Fruit fly (Drosophila melanogaster) whole organism, adult: ENCODE data around the gene CG2224.

ENCODE experiments used
- CG11617 ChIP-seq: fragments of 200-800 bp; sonication (Bioruptor generic); optimal IDR thresholded peaks from 2 replicates; lab custom pipeline; 2017; ENCODE audit warnings: mild to moderate bottlenecking, missing biosample characterization, missing genetic modification reagents, missing genetic modification characterization
- CG12768 ChIP-seq: fragments of 200-800 bp; sonication (Bioruptor generic); optimal IDR thresholded peaks from 2 replicates; lab custom pipeline; 2017; ENCODE audit warnings: missing biosample characterization, missing genetic modification characterization, mild to moderate bottlenecking, moderate library complexity, missing genetic modification reagents
- CG14711 ChIP-seq: fragments of 200-800 bp; sonication (Bioruptor generic); optimal IDR thresholded peaks from 2 replicates; lab custom pipeline; 2018; ENCODE audit warnings: missing biosample characterization, mild to moderate bottlenecking, missing genetic modification characterization, moderate library complexity
- CG1620 ChIP-seq: fragments of 200-800 bp; sonication (Bioruptor generic); optimal IDR thresholded peaks from 2 replicates; lab custom pipeline; 2016; ENCODE audit warnings: missing biosample characterization, missing genetic modification characterization
- CG33017 ChIP-seq: fragments of 200-800 bp; sonication (Bioruptor generic); optimal IDR thresholded peaks from 2 replicates; lab custom pipeline; 2018; ENCODE audit warnings: missing biosample characterization, mild to moderate bottlenecking, missing genetic modification characterization, moderate library complexity
- CG5204 ChIP-seq: fragments of 200-800 bp; sonication (Bioruptor generic); optimal IDR thresholded peaks from 2 replicates; lab custom pipeline; 2016; ENCODE audit warnings: missing biosample characterization, missing genetic modification characterization
- CG7045 ChIP-seq: fragments of 200-800 bp; sonication (Bioruptor generic); optimal IDR thresholded peaks from 2 replicates; lab custom pipeline; 2017; ENCODE audit warnings: missing biosample characterization, mild to moderate bottlenecking, missing genetic modification characterization
- CG7101 ChIP-seq: fragments of 200-800 bp; sonication (Bioruptor generic); optimal IDR thresholded peaks from 2 replicates; lab custom pipeline; 2018; ENCODE audit warnings: missing biosample characterization, mild to moderate bottlenecking, missing genetic modification characterization, moderate library complexity
- Clk ChIP-seq: fragments of 200-800 bp; sonication (Bioruptor generic); optimal IDR thresholded peaks from 2 replicates; lab custom pipeline; 2017; ENCODE audit warnings: missing biosample characterization, missing genetic modification characterization
- Crg-1 ChIP-seq: fragments of 200-800 bp; sonication (Bioruptor generic); optimal IDR thresholded peaks from 2 replicates; lab custom pipeline; 2016; ENCODE audit warnings: missing biosample characterization, missing genetic modification characterization
- Hr96 ChIP-seq: fragments of 200-800 bp; sonication (Bioruptor generic); optimal IDR thresholded peaks from 2 replicates; lab custom pipeline; 2016; ENCODE audit warnings: missing biosample characterization, missing genetic modification characterization
- Mnt ChIP-seq: fragments of 200-800 bp; sonication (Bioruptor generic); optimal IDR thresholded peaks from 2 replicates; lab custom pipeline; 2016; ENCODE audit warnings: missing biosample characterization, mild to moderate bottlenecking, missing genetic modification characterization
- bab1 ChIP-seq: fragments of 200-800 bp; sonication (Bioruptor generic); optimal IDR thresholded peaks from 3 replicates; lab custom pipeline; 2019; ENCODE audit warnings: missing biosample characterization, mild to moderate bottlenecking, missing genetic modification characterization, moderate library complexity
- cic ChIP-seq: fragments of 200-800 bp; sonication (Bioruptor generic); optimal IDR thresholded peaks from 2 replicates; lab custom pipeline; 2017; ENCODE audit warnings: missing biosample characterization, mild to moderate bottlenecking, missing genetic modification characterization, moderate library complexity
- cnc ChIP-seq, 2 experiments: fragments of >200 bp; optimal IDR thresholded peaks; 2 replicates each; lab custom pipeline; 2017
- kay ChIP-seq: fragments of 200-800 bp; sonication (Bioruptor generic); peaks from one replicate; lab custom pipeline; 2016; ENCODE audit warnings: missing biosample characterization, missing genetic modification characterization, borderline replicate concordance
- ovo ChIP-seq: fragments of 200-800 bp; sonication (Bioruptor generic); optimal IDR thresholded peaks from 2 replicates; lab custom pipeline; 2016; ENCODE audit warnings: missing biosample characterization, missing genetic modification characterization
- pad ChIP-seq: fragments of 200-800 bp; sonication (Bioruptor generic); optimal IDR thresholded peaks from 3 replicates; lab custom pipeline; 2017; ENCODE audit warnings: missing biosample characterization, missing genetic modification characterization, mild to moderate bottlenecking, moderate library complexity, missing genetic modification reagents
- tj ChIP-seq: fragments of 200-800 bp; sonication (Bioruptor generic); optimal IDR thresholded peaks from 3 replicates; lab custom pipeline; 2017; ENCODE audit warnings: missing biosample characterization, mild to moderate bottlenecking, missing genetic modification characterization, moderate library complexity
- toe ChIP-seq: fragments of 200-800 bp; sonication (Bioruptor generic); optimal IDR thresholded peaks from 2 replicates; lab custom pipeline; 2016; ENCODE audit warnings: missing biosample characterization, missing genetic modification characterization

CG2224 gene

dm6 chr3R:30461608-30462243 lies 2.6 kb upstream of the CG2224 start:
- TF ChIP-seq cic (GFP tag; lab: Kevin White, UChicago) (no peak), CG7045 (GFP tag; lab: Kevin White, UChicago) (no peak), CG7101 (no peak), kay (GFP tag; lab: Kevin White, UChicago) (no peak), CG14711 (no peak), CG33017 (no peak), CG1620 (no peak), Clk (no peak), cnc (optimal IDR thresholded peaks at IDR 0.05; lab: Kevin White, UChicago) (no peak), CG11617 (GFP tag; lab: Kevin White, UChicago) (no peak), Crg-1 (GFP tag; lab: Kevin White, UChicago) (no peak), tj (GFP tag; lab: Kevin White, UChicago) (no peak), toe (GFP tag; lab: Kevin White, UChicago) (no peak), CG12768 (GFP tag; lab: Kevin White, UChicago) (no peak), Mnt (GFP tag; lab: Kevin White, UChicago) (no peak), pad (no peak), Hr96 (GFP tag; lab: Kevin White, UChicago) (no peak), CG5204 (GFP tag; lab: Kevin White, UChicago) (no peak)

- TF ChIP-seq Clk (no peak), ovo (no peak), CG1620 (no peak), toe (GFP tag; lab: Kevin White, UChicago) (no peak)
These were observed 1.1 kb upstream of the CG2224 start for dm6 chr3R:30460187-30460586.

- TF ChIP-seq CG7101 = no peak
- no peak for TF ChIP-seq Crg-1 (GFP tag; lab: Kevin White, UChicago)
- no peak for TF ChIP-seq tj (GFP tag; lab: Kevin White, UChicago)
- no peak for TF ChIP-seq toe (GFP tag; lab: Kevin White, UChicago)
- no peak for TF ChIP-seq CG5204 (GFP tag; lab: Kevin White, UChicago)
- no peak for TF ChIP-seq CG14711
- no peak for TF ChIP-seq pad
- no peak for TF ChIP-seq Mnt (GFP tag; lab: Kevin White, UChicago)
- TF ChIP-seq bab1 (GFP tag; lab: Kevin White, UChicago) = no peak
- TF ChIP-seq CG11617 (GFP tag; lab: Kevin White, UChicago) = no peak
- no peak for TF ChIP-seq cnc (optimal IDR thresholded peaks at IDR 0.05; lab: Kevin White, UChicago)
- no peak for TF ChIP-seq ovo
- TF ChIP-seq CG7045 (GFP tag; lab: Kevin White, UChicago) = no peak
- TF ChIP-seq cic (GFP tag; lab: Kevin White, UChicago) = no peak
- TF ChIP-seq Clk = no peak
These were observed 3.1 kb downstream of the CG2224 start, which contains the start of gene aralar1 for dm6 chr3R:30455817-30456544. TSS of gene aralar1 (minus strand) at chr3R:30455867.

- no peak for TF ChIP-seq CG33017
- peak; percentile 44 for TF ChIP-seq kay (GFP tag; lab: Kevin White, UChicago)
- no peak for TF ChIP-seq cnc (optimal IDR thresholded peaks at IDR 0.05; lab: Kevin White, UChicago)
- peak; percentile 50 for TF ChIP-seq Mnt (GFP tag; lab: Kevin White, UChicago)
- TF ChIP-seq toe (GFP tag; lab: Kevin White, UChicago) = no peak
- no peak for TF ChIP-seq CG7045 (GFP tag; lab: Kevin White, UChicago)
- TF ChIP-seq pad = peak; percentile 17
- TF ChIP-seq bab1 (GFP tag; lab: Kevin White, UChicago) = no peak
- TF ChIP-seq CG11617 (GFP tag; lab: Kevin White, UChicago) = no peak
- peak; percentile 41 for TF ChIP-seq cic (GFP tag; lab: Kevin White, UChicago)
- no peak for TF ChIP-seq Hr96 (GFP tag; lab: Kevin White, UChicago)
- no peak for TF ChIP-seq CG12768 (GFP tag; lab: Kevin White, UChicago)
These were observed 4.7 kb downstream of the CG2224 start for dm6 chr3R:30454442-30454841.

- TF ChIP-seq kay (GFP tag; lab: Kevin White, UChicago) = peak; percentile 67
- TF ChIP-seq Mnt (GFP tag; lab: Kevin White, UChicago) = no peak
These were observed 5.9 kb downstream of the CG2224 start for dm6 chr3R:30453236-30453635.

- TF ChIP-seq kay (GFP tag; lab: Kevin White, UChicago) = peak; percentile 87
- no peak for TF ChIP-seq CG7101
These were observed 8.3 kb downstream of the CG2224 start for dm6 chr3R:30450690-30451343.

dm6 chr3R:30450224-30450623 lies 8.9 kb downstream of the CG2224 start:
- TF ChIP-seq CG1620 = peak; percentile 87
- TF ChIP-seq ovo = peak; percentile 89
- TF ChIP-seq cic (GFP tag; lab: Kevin White, UChicago) = peak; percentile 72
- peak; percentile 38 for TF ChIP-seq toe (GFP tag; lab: Kevin White, UChicago)
- peak; percentile 61 for TF ChIP-seq CG7101
- TF ChIP-seq kay (GFP tag; lab: Kevin White, UChicago) = peak; percentile 96
- TF ChIP-seq Clk = peak; percentile 18
- TF ChIP-seq CG5204 (GFP tag; lab: Kevin White, UChicago) = peak; percentile 73
- peak; percentile 47 for TF ChIP-seq CG7045 (GFP tag; lab: Kevin White, UChicago)
- peak; percentile 67 for TF ChIP-seq Hr96 (GFP tag; lab: Kevin White, UChicago)
- TF ChIP-seq Crg-1 (GFP tag; lab: Kevin White, UChicago) = peak; percentile 81
- peak; percentile 4 for TF ChIP-seq CG33017
- no peak for TF ChIP-seq cnc (optimal IDR thresholded peaks at IDR 0.05; lab: Kevin White, UChicago)
- TF ChIP-seq pad = peak; percentile 25
- peak; percentile 93 for TF ChIP-seq Mnt (GFP tag; lab: Kevin White, UChicago)
- peak; percentile 41 for TF ChIP-seq CG12768 (GFP tag; lab: Kevin White, UChicago)
- peak; percentile 75 for TF ChIP-seq bab1 (GFP tag; lab: Kevin White, UChicago)
- peak; percentile 45 for TF ChIP-seq tj (GFP tag; lab: Kevin White, UChicago)
- TF ChIP-seq CG11617 (GFP tag; lab: Kevin White, UChicago) = peak; percentile 73
- TF ChIP-seq CG14711 = no peak
